Worm (Caenorhabditis elegans) whole organism, L1 larva: Measurements from ENCODE around the gene act-3.

ENCODE experiments used
- C04F5.9 ChIP-seq: sonication (generic microtip); optimal IDR thresholded peaks from 2 replicates; lab custom pipeline; 2016; ENCODE audit warnings: missing genetic modification characterization, missing compliant biosample characterization
- C34B4.2 ChIP-seq: sonication (generic microtip); optimal IDR thresholded peaks from 2 replicates; lab custom pipeline; 2017; ENCODE audit warnings: mild to moderate bottlenecking, missing genetic modification characterization, missing compliant biosample characterization
- aha-1 ChIP-seq: fragments of 150-350 bp; optimal IDR thresholded peaks from 2 replicates; lab custom pipeline; 2014; ENCODE audit warnings: missing biosample characterization, missing genetic modification characterization
- alr-1 ChIP-seq: fragments of 200-800 bp; sonication (Bioruptor generic); optimal IDR thresholded peaks from 2 replicates; lab custom pipeline; 2018; ENCODE audit warnings: borderline replicate concordance, mild to moderate bottlenecking, missing genetic modification characterization, missing compliant biosample characterization
- aly-2 ChIP-seq: fragments of 150-350 bp; optimal IDR thresholded peaks from 2 replicates; lab custom pipeline; 2014; ENCODE audit warnings: missing biosample characterization, missing genetic modification characterization
- ama-1 ChIP-seq: fragments of 150-350 bp; optimal IDR thresholded peaks from 2 replicates; lab custom pipeline; 2014
- ceh-63 ChIP-seq: fragments of 200-800 bp; sonication (Bioruptor generic); optimal IDR thresholded peaks from 2 replicates; lab custom pipeline; 2018; ENCODE audit warnings: mild to moderate bottlenecking, missing genetic modification characterization, missing compliant biosample characterization
- ceh-8 ChIP-seq: fragments of 200-800 bp; sonication (Bioruptor generic); optimal IDR thresholded peaks from 2 replicates; lab custom pipeline; 2018; ENCODE audit warnings: mild to moderate bottlenecking, missing genetic modification characterization, moderate library complexity, missing compliant biosample characterization
- ceh-82 ChIP-seq, 3 experiments: fragments of 150-350 bp in 1 of 3; sonication (generic microtip) in 2 of 3; optimal IDR thresholded peaks; 2 replicates each; lab custom pipeline; 2014 to 2017; ENCODE audit warnings: missing biosample characterization in 3 of 3, missing genetic modification characterization in 3 of 3
- ceh-88 ChIP-seq: fragments of 200-800 bp; sonication (Bioruptor generic); IDR thresholded peaks from 2 replicates; pipeline ENCODE4 v1.3.6; 2022; ENCODE audit warnings: missing genetic modification characterization, missing compliant biosample characterization
- egl-27 ChIP-seq, 2 experiments: fragments of 150-350 bp in 1 of 2; sonication (generic microtip); optimal IDR thresholded peaks; 3 replicates each; lab custom pipeline; 2017 to 2018; ENCODE audit warnings: missing biosample characterization in 2 of 2, missing genetic modification characterization in 2 of 2, missing genetic modification reagents in 2 of 2
- elt-3 ChIP-seq, 6 experiments: fragments of 150-350 bp in 1 of 6; sonication (generic microtip); optimal IDR thresholded peaks; 2 replicates each; lab custom pipeline; 2017 to 2018; ENCODE audit warnings: missing biosample characterization in 6 of 6, missing genetic modification characterization in 6 of 6, inconsistent platforms in 1 of 6
- fkh-10 ChIP-seq: sonication (generic microtip); optimal IDR thresholded peaks from 2 replicates; lab custom pipeline; 2017; ENCODE audit warnings: missing biosample characterization, missing genetic modification reagents, missing genetic modification characterization
- fkh-4 ChIP-seq: sonication (generic microtip); optimal IDR thresholded peaks from 2 replicates; lab custom pipeline; 2016; ENCODE audit warnings: missing compliant biosample characterization, missing genetic modification characterization, borderline replicate concordance
- fos-1 ChIP-seq: fragments of 150-350 bp; optimal IDR thresholded peaks from 2 replicates; lab custom pipeline; 2014; ENCODE audit warnings: missing biosample characterization, missing genetic modification characterization
- irx-1 ChIP-seq: sonication (generic microtip); optimal IDR thresholded peaks from 2 replicates; lab custom pipeline; 2016; ENCODE audit warnings: missing genetic modification characterization, missing compliant biosample characterization
- isw-1 ChIP-seq: fragments of 200-800 bp; sonication (Bioruptor generic); IDR thresholded peaks from 2 replicates; pipeline ENCODE4 v1.3.6; 2022; ENCODE audit warnings: missing genetic modification characterization, missing compliant biosample characterization
- jun-1 ChIP-seq: fragments of 150-350 bp; optimal IDR thresholded peaks from 2 replicates; lab custom pipeline; 2014; ENCODE audit warnings: missing biosample characterization, missing genetic modification reagents, missing genetic modification characterization
- lin-13 ChIP-seq: fragments of 150-350 bp; optimal IDR thresholded peaks from 2 replicates; lab custom pipeline; 2014; ENCODE audit warnings: missing biosample characterization, missing genetic modification reagents, missing genetic modification characterization
- lin-14 ChIP-seq: fragments of 200-800 bp; sonication (Bioruptor generic); optimal IDR thresholded peaks from 2 replicates; lab custom pipeline; 2018; ENCODE audit warnings: mild to moderate bottlenecking, missing genetic modification characterization, moderate library complexity, missing compliant biosample characterization
- lin-35 ChIP-seq, 2 experiments: fragments of 150-350 bp; optimal IDR thresholded peaks; 2 replicates each; lab custom pipeline; 2014; ENCODE audit warnings: missing biosample characterization in 2 of 2, missing genetic modification characterization in 2 of 2, missing genetic modification reagents in 2 of 2
- lir-3 ChIP-seq: sonication (generic microtip); optimal IDR thresholded peaks from 2 replicates; lab custom pipeline; 2016; ENCODE audit warnings: mild to moderate bottlenecking, missing genetic modification characterization, moderate library complexity, missing compliant biosample characterization; ENCODE audit not compliant: poor library complexity
- lsy-2 ChIP-seq, 2 experiments: fragments of 150-350 bp; optimal IDR thresholded peaks; 2 replicates each; lab custom pipeline; 2014; ENCODE audit warnings: missing biosample characterization in 2 of 2, missing genetic modification characterization in 2 of 2
- mab-9 ChIP-seq: fragments of 200-800 bp; sonication (Bioruptor generic); IDR thresholded peaks from 2 replicates; pipeline ENCODE4 v1.3.6; 2022; ENCODE audit warnings: missing genetic modification reagents, missing genetic modification characterization, missing compliant biosample characterization
- mdl-1 ChIP-seq, 2 experiments: fragments of 150-350 bp; optimal IDR thresholded peaks; 2 replicates each; lab custom pipeline; 2014 to 2017; ENCODE audit warnings: missing biosample characterization in 2 of 2, missing genetic modification characterization in 2 of 2, inconsistent platforms in 1 of 2
- mep-1 ChIP-seq: fragments of 150-350 bp; optimal IDR thresholded peaks from 2 replicates; lab custom pipeline; 2014; ENCODE audit warnings: missing biosample characterization, missing genetic modification characterization
- nhr-11 ChIP-seq: fragments of 150-350 bp; optimal IDR thresholded peaks from 2 replicates; lab custom pipeline; 2014; ENCODE audit warnings: missing biosample characterization, missing genetic modification characterization
- nhr-19 ChIP-seq: fragments of 200-800 bp; sonication (Bioruptor generic); conservative IDR thresholded peaks from 2 replicates; pipeline ENCODE4 v1.3.6; 2022; ENCODE audit warnings: missing genetic modification characterization, missing compliant biosample characterization
- nhr-20 ChIP-seq: sonication (generic microtip); optimal IDR thresholded peaks from 2 replicates; lab custom pipeline; 2016; ENCODE audit warnings: mild to moderate bottlenecking, missing genetic modification characterization, missing compliant biosample characterization
- nhr-237 ChIP-seq: fragments of 150-350 bp; optimal IDR thresholded peaks from 2 replicates; lab custom pipeline; 2014; ENCODE audit warnings: missing biosample characterization, missing genetic modification characterization
- nhr-28 ChIP-seq: fragments of 150-350 bp; optimal IDR thresholded peaks from 2 replicates; lab custom pipeline; 2014; ENCODE audit warnings: missing biosample characterization, missing genetic modification characterization
- nhr-47 ChIP-seq: sonication (generic microtip); optimal IDR thresholded peaks from 2 replicates; lab custom pipeline; 2016; ENCODE audit warnings: mild to moderate bottlenecking, missing genetic modification characterization, moderate library complexity, missing compliant biosample characterization
- nhr-71 ChIP-seq: sonication (generic microtip); optimal IDR thresholded peaks from 2 replicates; lab custom pipeline; 2016; ENCODE audit warnings: mild to moderate bottlenecking, missing genetic modification characterization, moderate library complexity, missing compliant biosample characterization
- nhr-77 ChIP-seq: fragments of 150-350 bp; optimal IDR thresholded peaks from 2 replicates; lab custom pipeline; 2014; ENCODE audit warnings: missing biosample characterization, missing genetic modification characterization
- nhr-90 ChIP-seq: sonication (generic microtip); optimal IDR thresholded peaks from 2 replicates; lab custom pipeline; 2016; ENCODE audit warnings: mild to moderate bottlenecking, missing genetic modification characterization, missing compliant biosample characterization; ENCODE audit not compliant: poor library complexity
- pag-3 ChIP-seq: sonication (generic microtip); optimal IDR thresholded peaks from 2 replicates; lab custom pipeline; 2017; ENCODE audit warnings: missing genetic modification characterization, mild to moderate bottlenecking, missing compliant biosample characterization, antibody characterized with exemption, borderline replicate concordance; ENCODE audit not compliant: insufficient read depth
- pax-3 ChIP-seq: fragments of 200-800 bp; sonication (Bioruptor generic); optimal IDR thresholded peaks from 2 replicates; lab custom pipeline; 2018; ENCODE audit warnings: mild to moderate bottlenecking, missing genetic modification characterization, moderate library complexity, missing compliant biosample characterization
- pqm-1 ChIP-seq: sonication (generic microtip); optimal IDR thresholded peaks from 3 replicates; lab custom pipeline; 2017; ENCODE audit warnings: missing biosample characterization, missing genetic modification characterization
- rnt-1 ChIP-seq: sonication (generic microtip); optimal IDR thresholded peaks from 2 replicates; lab custom pipeline; 2016; ENCODE audit warnings: mild to moderate bottlenecking, missing genetic modification characterization, moderate library complexity, missing compliant biosample characterization
- snpc-4 ChIP-seq: fragments of 150-350 bp; optimal IDR thresholded peaks from 2 replicates; lab custom pipeline; 2014; ENCODE audit warnings: missing biosample characterization, missing genetic modification characterization
- sptf-1 ChIP-seq: fragments of 150-350 bp; optimal IDR thresholded peaks from 2 replicates; lab custom pipeline; 2014; ENCODE audit warnings: missing biosample characterization, missing genetic modification characterization
- sup-37 ChIP-seq: fragments of 200-800 bp; sonication (Bioruptor generic); optimal IDR thresholded peaks from 2 replicates; lab custom pipeline; 2018; ENCODE audit warnings: mild to moderate bottlenecking, missing genetic modification characterization, missing compliant biosample characterization
- swsn-7 ChIP-seq: sonication (generic microtip); optimal IDR thresholded peaks from 2 replicates; lab custom pipeline; 2016; ENCODE audit warnings: missing genetic modification characterization, missing compliant biosample characterization
- tlp-1 ChIP-seq: fragments of 150-350 bp; optimal IDR thresholded peaks from 2 replicates; lab custom pipeline; 2014; ENCODE audit warnings: missing biosample characterization, missing genetic modification characterization
- unc-130 ChIP-seq: fragments of 150-350 bp; optimal IDR thresholded peaks from 2 replicates; lab custom pipeline; 2017; ENCODE audit warnings: missing biosample characterization, missing genetic modification characterization, inconsistent platforms
- unc-30 ChIP-seq: sonication (generic microtip); optimal IDR thresholded peaks from 2 replicates; lab custom pipeline; 2017; ENCODE audit warnings: missing biosample characterization, missing genetic modification characterization
- unc-62 ChIP-seq: fragments of 150-350 bp; optimal IDR thresholded peaks from 2 replicates; lab custom pipeline; 2014; ENCODE audit warnings: missing biosample characterization, missing genetic modification reagents, missing genetic modification characterization
- unc-86 ChIP-seq: sonication (generic microtip); optimal IDR thresholded peaks from 2 replicates; lab custom pipeline; 2016; ENCODE audit warnings: missing genetic modification characterization, missing compliant biosample characterization
- vab-15 ChIP-seq: sonication (generic microtip); optimal IDR thresholded peaks from 2 replicates; lab custom pipeline; 2017; ENCODE audit warnings: missing genotype, mild to moderate bottlenecking, missing genetic modification characterization, missing compliant biosample characterization
- zag-1 ChIP-seq: fragments of 150-350 bp; optimal IDR thresholded peaks from 2 replicates; lab custom pipeline; 2014; ENCODE audit warnings: missing biosample characterization, missing genetic modification characterization
- ztf-4 ChIP-seq: fragments of 150-350 bp; optimal IDR thresholded peaks from 2 replicates; lab custom pipeline; 2014; ENCODE audit warnings: missing biosample characterization, missing genetic modification characterization

Gene act-3

DNA sequence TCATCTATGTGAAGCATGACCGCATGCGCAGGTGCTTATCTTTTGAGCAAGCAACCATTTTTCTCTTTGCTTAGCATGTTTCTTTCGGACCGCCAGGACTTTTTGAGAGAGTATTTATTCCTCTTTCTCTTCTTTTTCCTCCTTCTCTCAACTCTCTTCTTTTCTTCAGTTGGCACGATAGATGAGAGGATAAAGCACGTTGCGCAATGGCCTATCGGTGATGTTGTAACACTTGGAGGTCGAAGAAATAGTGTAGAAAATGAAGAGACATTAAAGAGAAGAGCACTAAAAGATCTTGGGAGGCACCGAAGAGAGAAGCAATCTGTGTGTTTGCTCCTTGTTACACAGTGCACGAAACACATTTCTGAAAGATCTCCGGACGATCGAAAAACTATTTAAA is 9.4 kb upstream of the act-3 start (continued):
- TF ChIP-seq alr-1 (tag; lab: Kevin White, UChicago) (no peak), unc-30 (tag; lab: Kevin White, UChicago) (no peak), sptf-1 (tag; lab: Kevin White, UChicago) (no peak), ama-1 (lab: Kevin White, UChicago) (no peak), unc-62 (GFP tag; lab: Kevin White, UChicago) (no peak), zag-1 (tag; lab: Kevin White, UChicago) (no peak), unc-86 (tag; lab: Kevin White, UChicago) (no peak), aha-1 (tag; lab: Kevin White, UChicago) (no peak), mab-9 (GFP tag; lab: Robert Waterston, UW) (no peak), elt-3 (tag; optimal IDR thresholded peaks at IDR 0.05; lab: Kevin White, UChicago) (no peak), mdl-1 (tag; optimal IDR thresholded peaks at IDR 0.05; lab: Kevin White, UChicago) (peak in 1 of 2 experiments; percentile 70), fkh-10 (no peak), ztf-4 (tag; lab: Kevin White, UChicago) (no peak), nhr-77 (tag; lab: Kevin White, UChicago) (peak; percentile 66), pax-3 (tag; lab: Kevin White, UChicago) (no peak), nhr-28 (tag; lab: Kevin White, UChicago) (no peak), swsn-7 (tag; lab: Kevin White, UChicago) (peak; percentile 49), vab-15 (no peak), C34B4.2 (tag; lab: Kevin White, UChicago) (no peak), fkh-4 (peak; percentile 12), lir-3 (no peak), jun-1 (no peak), nhr-11 (no peak), C04F5.9 (tag; lab: Kevin White, UChicago) (no peak), rnt-1 (tag; lab: Kevin White, UChicago) (peak; percentile 84), tlp-1 (tag; lab: Kevin White, UChicago) (no peak), nhr-237 (tag; lab: Kevin White, UChicago) (no peak), lin-35 (GFP tag; optimal IDR thresholded peaks at IDR 0.05; lab: Kevin White, UChicago) (peak in 1 of 2 experiments; percentile 10), aly-2 (peak; percentile 32), ceh-63 (GFP tag; lab: Kevin White, UChicago) (no peak), ceh-8 (GFP tag; lab: Kevin White, UChicago) (no peak)

DNA sequence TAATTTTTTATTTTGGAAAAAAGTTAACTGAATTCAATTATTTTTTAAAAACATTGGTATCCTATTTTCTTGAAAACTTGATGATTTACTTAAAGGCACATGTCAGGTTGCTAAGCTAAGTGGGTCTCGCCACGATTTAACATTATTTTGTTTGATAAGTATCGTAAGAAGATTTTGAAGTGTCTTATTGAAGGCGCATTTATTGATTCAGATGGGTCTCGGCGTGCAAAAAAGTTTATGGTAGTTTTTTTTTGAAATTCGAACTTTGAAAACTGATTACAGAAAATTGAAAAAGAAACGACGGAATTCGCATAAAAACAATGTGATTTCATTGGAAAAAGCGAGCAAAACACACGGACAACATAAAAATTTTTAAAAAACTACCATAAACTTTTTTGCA is 8.7 kb upstream of the act-3 start:
- TF ChIP-seq pqm-1 (tag; lab: Kevin White, UChicago), result no peak

DNA sequence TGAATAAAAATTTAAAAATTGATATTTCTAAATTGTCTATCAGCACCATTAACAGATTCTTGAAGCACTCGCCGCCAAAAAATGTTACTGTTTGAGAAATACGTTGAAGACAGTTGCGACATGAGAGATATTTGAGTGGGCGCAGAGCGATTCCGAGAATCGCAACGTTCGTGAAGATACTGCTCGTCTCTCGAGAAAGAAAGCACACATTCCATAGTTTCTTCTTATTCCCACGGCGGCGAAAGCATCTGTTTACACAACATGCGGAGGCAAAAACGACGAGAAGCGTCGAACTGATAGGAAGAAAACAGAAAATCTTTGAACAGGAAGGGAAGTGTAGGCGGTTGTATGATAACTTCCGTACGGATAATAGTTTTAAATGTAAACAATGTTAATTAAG is 8.2 kb upstream of the act-3 start:
- TF ChIP-seq lsy-2 (tag; optimal IDR thresholded peaks at IDR 0.05; lab: Kevin White, UChicago), result peak; percentile 32 to 44
- peak; percentile 49 for TF ChIP-seq irx-1 (tag; lab: Kevin White, UChicago)
- peak in 1 of 2 experiments; percentile 24 for TF ChIP-seq egl-27 (tag; optimal IDR thresholded peaks at IDR 0.05; lab: Kevin White, UChicago)
- TF ChIP-seq isw-1, result no peak
- TF ChIP-seq fos-1 (tag; lab: Kevin White, UChicago), result peak; percentile 12
- TF ChIP-seq ama-1 (lab: Kevin White, UChicago), result peak; percentile 83
- peak; percentile 71 for TF ChIP-seq sup-37 (GFP tag; lab: Kevin White, UChicago)
- peak; percentile 49 for TF ChIP-seq mep-1 (tag; lab: Kevin White, UChicago)
- TF ChIP-seq nhr-19 (GFP tag; lab: Robert Waterston, UW), result peak; percentile 84
- TF ChIP-seq nhr-90 (tag; lab: Kevin White, UChicago), result peak; percentile 24
- TF ChIP-seq nhr-71 (tag; lab: Kevin White, UChicago), result peak; percentile 93
- peak; percentile 81 for TF ChIP-seq ztf-4 (tag; lab: Kevin White, UChicago)
- peak; percentile 14 for TF ChIP-seq lin-13
- peak; percentile 35 for TF ChIP-seq unc-130 (tag; lab: Kevin White, UChicago)
- no peak for TF ChIP-seq snpc-4 (tag; lab: Kevin White, UChicago)
- peak; percentile 1 to 55 (median 34) for TF ChIP-seq ceh-82 (tag; optimal IDR thresholded peaks at IDR 0.05; lab: Kevin White, UChicago)
- TF ChIP-seq nhr-77 (tag; lab: Kevin White, UChicago), result peak; percentile 78
- peak; percentile 71 for TF ChIP-seq nhr-47 (tag; lab: Kevin White, UChicago)
- TF ChIP-seq mdl-1 (tag; optimal IDR thresholded peaks at IDR 0.05; lab: Kevin White, UChicago), result peak in 1 of 2 experiments; percentile 22
- peak; percentile 88 for TF ChIP-seq lin-14 (GFP tag; lab: Kevin White, UChicago)
- peak; percentile 40 for TF ChIP-seq pag-3 (tag; lab: Kevin White, UChicago)
- no peak for TF ChIP-seq ceh-88
- TF ChIP-seq lir-3, result peak; percentile 21
- TF ChIP-seq nhr-20, result peak; percentile 80
